Fruit fly (Drosophila melanogaster): Measurements from ENCODE around the gene kek5.
A peak's percentile ranks its signal among the peaks of the same experiment; 100 is the strongest.

Gene kek5

DNA sequence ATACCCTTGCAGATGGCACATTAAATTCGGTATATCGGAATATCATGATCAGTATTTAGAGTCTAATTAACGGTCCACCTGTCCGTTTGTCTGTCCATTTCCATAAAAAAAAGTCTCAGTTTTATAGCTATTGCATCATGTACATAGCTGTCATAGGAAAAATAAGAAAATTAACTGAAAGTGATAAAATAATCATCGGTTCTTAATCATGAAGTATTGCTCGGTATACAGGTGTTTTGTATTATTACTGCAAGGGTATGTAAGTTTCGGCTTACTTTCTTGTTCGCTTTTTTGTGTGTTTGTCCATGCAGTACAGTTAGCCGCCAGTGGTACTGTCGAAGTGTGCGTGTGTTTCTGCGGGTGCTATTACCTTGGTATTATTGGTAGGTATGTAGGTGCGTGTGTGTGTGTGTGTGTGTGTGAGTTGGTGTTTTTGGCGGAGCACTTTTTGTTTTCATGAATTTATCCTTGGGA, 1.7 kb downstream of the kek5 start (continued):
- peak; percentile 53 for TF ChIP-seq CG7786 (GFP tag; optimal IDR thresholded peaks at IDR 0.05)
- no peak for TF ChIP-seq CG14441 (GFP tag; IDR thresholded peaks at IDR 0.05)
- peak; percentile 54 for TF ChIP-seq lilli (GFP tag; optimal IDR thresholded peaks at IDR 0.05)
- TF ChIP-seq Deaf1 (tag; optimal IDR thresholded peaks at IDR 0.05): peak; percentile 38
- TF ChIP-seq CG1529 (GFP tag; optimal IDR thresholded peaks at IDR 0.05): peak; percentile 23

DNA sequence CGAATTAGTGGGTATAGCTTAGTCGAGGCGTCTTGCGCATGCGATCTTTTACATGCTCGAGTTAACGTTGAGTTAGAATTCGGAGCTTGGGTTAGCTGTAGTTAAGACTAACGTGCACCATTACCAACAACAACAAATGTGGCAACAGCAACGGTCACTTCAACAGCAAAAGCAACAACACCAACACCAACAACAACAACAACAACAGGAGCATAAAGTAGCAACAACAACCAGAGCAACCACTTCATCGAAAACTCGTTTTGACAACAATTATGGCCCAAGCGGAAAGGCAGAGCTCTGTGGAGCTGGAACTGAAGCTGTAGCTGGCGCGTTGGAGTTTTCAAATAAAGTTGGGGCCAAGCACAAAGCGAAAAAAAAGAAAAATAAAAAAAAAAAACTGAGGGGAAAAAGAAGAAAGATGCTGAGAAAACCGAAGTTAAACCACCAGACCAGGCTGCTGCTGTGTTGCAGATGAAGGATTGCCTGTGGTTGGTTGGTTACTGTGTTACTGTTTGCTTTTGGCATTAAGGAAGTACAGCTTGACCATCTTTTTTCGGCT, 6.0 kb downstream of the kek5 start:
- TF ChIP-seq Opbp (GFP tag; IDR thresholded peaks at IDR 0.05; ENCODE audit: partially characterized antibody) (peak; percentile 30; the same call in 1 of the 3 replicates), Rx (GFP tag; IDR thresholded peaks at IDR 0.05) (no peak), bsh (GFP tag; optimal IDR thresholded peaks at IDR 0.05) (peak in 1 of 2 experiments; percentile 37), chm (GFP tag; IDR thresholded peaks at IDR 0.05) (no peak), ATbp (GFP tag; optimal IDR thresholded peaks at IDR 0.05) (no peak), sqz (GFP tag; optimal IDR thresholded peaks at IDR 0.05) (peak; percentile 29), CG17186 (GFP tag; optimal IDR thresholded peaks at IDR 0.05) (no peak), CG17359 (tag; optimal IDR thresholded peaks at IDR 0.05) (peak; percentile 13), CG5180 (GFP tag; optimal IDR thresholded peaks at IDR 0.05) (peak; percentile 44), bbx (GFP tag; IDR thresholded peaks at IDR 0.05; ENCODE audit: partially characterized antibody) (peak; percentile 9; the same call in 1 of the 2 replicates), Lhr (GFP tag; optimal IDR thresholded peaks at IDR 0.05) (no peak), CG2199 (GFP tag; IDR thresholded peaks at IDR 0.05) (0 out of 3 replicates have a peak, but pooled peaks have one; percentile 21), chinmo (GFP tag; IDR thresholded peaks at IDR 0.05; ENCODE audit: partially characterized antibody) (peak; percentile 72; the same call in 1 of the 4 replicates), sug (tag; optimal IDR thresholded peaks at IDR 0.05) (no peak), CG4424 (GFP tag; optimal IDR thresholded peaks at IDR 0.05) (no peak), Fer2 (tag; optimal IDR thresholded peaks at IDR 0.05) (no peak), nom (GFP tag; optimal IDR thresholded peaks at IDR 0.05) (peak; percentile 82), CG4360 (GFP tag; IDR thresholded peaks at IDR 0.05) (peak; percentile 66), bowl (GFP tag; IDR thresholded peaks at IDR 0.05) (no peak), run (tag; optimal IDR thresholded peaks at IDR 0.05) (no peak), dysf (GFP tag; IDR thresholded peaks at IDR 0.05) (no peak), CG1603 (tag; optimal IDR thresholded peaks at IDR 0.05) (no peak), Dad (GFP tag; optimal IDR thresholded peaks at IDR 0.05) (no peak), HmgZ (tag; optimal IDR thresholded peaks at IDR 0.05) (no peak), dati (GFP tag; IDR thresholded peaks at IDR 0.05) (no peak), CG13775 (GFP tag; optimal IDR thresholded peaks at IDR 0.05) (no peak)

DNA sequence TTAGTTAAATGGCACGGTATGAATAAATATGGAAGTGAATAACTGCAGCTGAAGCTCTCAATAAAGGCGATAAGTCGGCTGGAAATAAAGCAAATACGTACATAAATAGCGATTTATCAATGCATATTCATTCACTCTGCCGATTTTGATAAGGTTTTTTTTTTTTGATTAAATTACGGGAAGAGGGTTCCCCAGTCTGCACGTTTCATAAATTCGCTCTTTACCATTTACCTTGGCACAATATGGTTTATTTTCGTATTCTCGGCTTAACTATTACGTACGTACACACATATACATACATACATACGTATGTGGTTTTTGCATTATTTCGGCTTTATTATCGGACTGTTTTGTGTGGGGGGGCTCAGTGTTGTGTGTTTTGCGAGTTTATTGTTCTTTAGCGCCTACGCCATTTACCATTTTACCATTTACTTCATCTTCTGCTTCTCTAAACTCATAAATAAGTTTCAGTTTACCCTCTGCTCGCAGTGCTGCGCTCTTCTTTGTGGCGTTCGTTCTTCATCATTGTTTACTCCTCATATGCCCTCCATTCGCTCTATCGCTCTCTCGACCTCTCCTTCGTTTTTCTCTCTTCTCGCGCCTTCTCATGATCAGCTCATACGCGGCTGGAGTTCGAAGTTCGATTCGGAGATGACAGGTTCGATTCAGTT, 7.9 kb downstream of the kek5 start:
- TF ChIP-seq Med (GFP tag): peak; percentile 58
- no peak for TF ChIP-seq klu (GFP tag; IDR thresholded peaks at IDR 0.05)
- peak; percentile 10; the same call in 1 of the 2 replicates for TF ChIP-seq crol (GFP tag; IDR thresholded peaks at IDR 0.05)
- TF ChIP-seq Scr (GFP tag; IDR thresholded peaks at IDR 0.05; ENCODE audit: partially characterized antibody): 0 out of 2 replicates have a peak, but pooled peaks have one; percentile 4
- peak; percentile 61; the same call in 1 of the 4 replicates for TF ChIP-seq chinmo (GFP tag; IDR thresholded peaks at IDR 0.05; ENCODE audit: partially characterized antibody)
- TF ChIP-seq CG12155 (GFP tag; optimal IDR thresholded peaks at IDR 0.05): no peak
- peak; percentile 54 for TF ChIP-seq psq (GFP tag; optimal IDR thresholded peaks at IDR 0.05)
- TF ChIP-seq CG32532 (GFP tag; IDR thresholded peaks at IDR 0.05): peak; percentile 25; the same call in 1 of the 2 replicates
- peak; percentile 32 for TF ChIP-seq kni (GFP tag; optimal IDR thresholded peaks at IDR 0.05)
- peak; percentile 49 for TF ChIP-seq yki (optimal IDR thresholded peaks at IDR 0.05)
- TF ChIP-seq Trl (optimal IDR thresholded peaks at IDR 0.05): peak; percentile 89 to 91
- no peak for TF ChIP-seq Trl (GFP tag; optimal IDR thresholded peaks at IDR 0.05)
- TF ChIP-seq sr (GFP tag; IDR thresholded peaks at IDR 0.05): peak; percentile 31; the same call in 1 of the 3 replicates
- no peak for TF ChIP-seq hth (optimal IDR thresholded peaks at IDR 0.05)
- peak; percentile 39 for TF ChIP-seq sens (GFP tag)
- TF ChIP-seq trh (GFP tag; optimal IDR thresholded peaks at IDR 0.05): no peak
- TF ChIP-seq chm (GFP tag; IDR thresholded peaks at IDR 0.05): peak; percentile 12; the same call in 1 of the 2 replicates

All from whole organism, embryonic.